Worm (Caenorhabditis elegans) whole organism, dauer: ENCODE measurements around the gene Y38H6A.3.
"Not testable (repeated sequence)": the region's sequence is repeated elsewhere in the genome, so short reads cannot be mapped to it uniquely, and the experiment has no call there.

ENCODE experiments used
- unc-62 ChIP-seq: sonication (generic microtip); optimal IDR thresholded peaks from 2 replicates; lab custom pipeline; 2017; ENCODE audit warnings: missing biosample characterization, missing genetic modification reagents, missing genetic modification characterization

Gene Y38H6A.3

ce11 chrV:20344889-20345288 is at the start of gene Y38H6A.3:
Y38H6A.3 (plus strand) TSS chrV:20345189.
- TF ChIP-seq unc-62 (GFP tag; lab: Kevin White, UChicago) = no peak

- TF ChIP-seq unc-62 (GFP tag; lab: Kevin White, UChicago) = no peak
Observed at ce11 chrV:20297650-20298049, 47.3 kb upstream of the Y38H6A.3 start, which contains the start of gene ZC15.5. ZC15.5 (plus strand) TSS chrV:20297950.

- TF ChIP-seq unc-62 (GFP tag; lab: Kevin White, UChicago) = not testable (repeated sequence)
Observed at ce11 chrV:20303288-20303687, 41.7 kb upstream of the Y38H6A.3 start, which contains the start of gene ZC15.3. ZC15.3 (plus strand) TSS chrV:20303588.

ce11 chrV:20305803-20306202 is 39.2 kb upstream of the Y38H6A.3 start, which contains the start of gene ZC15.1:
ZC15.1 (plus strand) TSS chrV:20306103.
- no peak for TF ChIP-seq unc-62 (GFP tag; lab: Kevin White, UChicago)

ce11 chrV:20310575-20310974 is 34.4 kb upstream of the Y38H6A.3 start, which contains the start of gene ZC15.10:
ZC15.10 (plus strand) TSS chrV:20310736.
- TF ChIP-seq unc-62 (GFP tag; lab: Kevin White, UChicago) = no peak

ce11 chrV:20311519-20311918 is 33.5 kb upstream of the Y38H6A.3 start, which contains the start of gene clec-262:
clec-262 (plus strand) TSS chrV:20311819.
- TF ChIP-seq unc-62 (GFP tag; lab: Kevin White, UChicago) = no peak

ce11 chrV:20317442-20317841 is 27.5 kb upstream of the Y38H6A.3 start, which contains the start of gene Y113G7C.1:
Y113G7C.1 (plus strand) TSS chrV:20317742.
- no peak for TF ChIP-seq unc-62 (GFP tag; lab: Kevin White, UChicago)

- no peak for TF ChIP-seq unc-62 (GFP tag; lab: Kevin White, UChicago)
Observed at ce11 chrV:20325417-20325816, 19.6 kb upstream of the Y38H6A.3 start, which contains the start of gene Y38H6A.1. Y38H6A.1 (plus strand) TSS chrV:20325717.

- no peak for TF ChIP-seq unc-62 (GFP tag; lab: Kevin White, UChicago)
Observed at ce11 chrV:20335264-20335663, 9.7 kb upstream of the Y38H6A.3 start, which contains the start of gene Y38H6A.5. Y38H6A.5 (minus strand) TSS chrV:20335364.

- no peak for TF ChIP-seq unc-62 (GFP tag; lab: Kevin White, UChicago)
Observed at ce11 chrV:20338020-20338419, 7.0 kb upstream of the Y38H6A.3 start.

- no peak for TF ChIP-seq unc-62 (GFP tag; lab: Kevin White, UChicago)
Observed at ce11 chrV:20338870-20339269, 6.1 kb upstream of the Y38H6A.3 start.

- TF ChIP-seq unc-62 (GFP tag; lab: Kevin White, UChicago) = no peak
Observed at ce11 chrV:20347625-20348024, 2.6 kb downstream of the Y38H6A.3 start.

- no peak for TF ChIP-seq unc-62 (GFP tag; lab: Kevin White, UChicago)
Observed at ce11 chrV:20350382-20350781, 5.4 kb downstream of the Y38H6A.3 start.

- no peak for TF ChIP-seq unc-62 (GFP tag; lab: Kevin White, UChicago)
Observed at ce11 chrV:20351195-20351594, 6.2 kb downstream of the Y38H6A.3 start, which contains the start of gene K02E2.1. K02E2.1 (plus strand) TSS chrV:20351495.

ce11 chrV:20356472-20356871 is 11.5 kb downstream of the Y38H6A.3 start, which contains the start of gene grd-11:
grd-11 (plus strand) TSS chrV:20356772.
- no peak for TF ChIP-seq unc-62 (GFP tag; lab: Kevin White, UChicago)

ce11 chrV:20366839-20367238 is 21.9 kb downstream of the Y38H6A.3 start, which contains the start of gene K02E2.8:
K02E2.8 (minus strand) TSS chrV:20366939.
- TF ChIP-seq unc-62 (GFP tag; lab: Kevin White, UChicago) = no peak

- not testable (repeated sequence) for TF ChIP-seq unc-62 (GFP tag; lab: Kevin White, UChicago)
Observed at ce11 chrV:20369153-20369552, 24.2 kb downstream of the Y38H6A.3 start, which contains the start of gene srh-177. srh-177 (minus strand) TSS chrV:20369253.
